Worm (Caenorhabditis elegans): ENCODE data around the gene F38A1.15.

ce11 chrIV:1213192-1213591 lies 30.0 kb downstream of the F38A1.15 start:
- TF ChIP-seq lin-39 (tag; optimal IDR thresholded peaks at IDR 0.05) (peak; percentile 49), unc-62 (GFP tag; optimal IDR thresholded peaks at IDR 0.05) (no peak), elt-1 (tag; optimal IDR thresholded peaks at IDR 0.05) (no peak), nhr-76 (tag; optimal IDR thresholded peaks at IDR 0.05) (no peak), tbx-2 (tag; optimal IDR thresholded peaks at IDR 0.05) (no peak), pha-4 (tag; optimal IDR thresholded peaks at IDR 0.05) (no peak), nhr-237 (tag; optimal IDR thresholded peaks at IDR 0.05) (no peak)
